Worm (Caenorhabditis elegans): ENCODE measurements around the gene T06D4.2.

T06D4.2 gene

ce11 chrII:3376789-3377188, 8.9 kb downstream of the T06D4.2 start, which contains the start of gene bath-9:
TSS of gene bath-9 (plus strand) at chrII:3377089.
- peak; percentile 8 for TF ChIP-seq nhr-2 (tag; optimal IDR thresholded peaks at IDR 0.05)
- TF ChIP-seq sem-2 (GFP tag; optimal IDR thresholded peaks at IDR 0.05): no peak

DNA sequence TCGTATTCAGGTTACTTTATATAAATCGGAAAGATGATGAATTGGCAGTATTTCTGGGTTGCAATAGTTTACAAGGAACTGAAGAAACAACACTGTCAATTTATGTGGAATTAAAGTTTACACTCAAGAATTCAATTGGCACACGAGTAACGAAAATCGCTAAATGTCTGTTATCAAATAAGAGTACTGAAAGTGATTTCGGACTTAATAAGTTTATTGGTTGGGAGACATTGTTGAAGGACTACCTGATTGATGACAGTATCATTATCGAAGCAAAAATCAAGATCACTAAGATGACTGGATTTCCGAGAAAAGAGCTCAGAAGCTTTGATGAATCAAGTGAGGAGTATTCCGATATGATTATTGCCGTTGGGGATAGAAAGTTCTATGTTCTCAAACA, 10.4 kb downstream of the T06D4.2 start:
- TF ChIP-seq ham-2 (GFP tag; optimal IDR thresholded peaks at IDR 0.05) (no peak), bed-3 (GFP tag; optimal IDR thresholded peaks at IDR 0.05) (no peak), ztf-11 (tag; optimal IDR thresholded peaks at IDR 0.05) (no peak), sptf-1 (tag; optimal IDR thresholded peaks at IDR 0.05) (no peak), lsy-2 (tag; optimal IDR thresholded peaks at IDR 0.05) (no peak), unc-62 (GFP tag; optimal IDR thresholded peaks at IDR 0.05) (no peak), drap-1 (GFP tag; optimal IDR thresholded peaks at IDR 0.05) (no peak), unc-39 (tag; optimal IDR thresholded peaks at IDR 0.05) (no peak), M03D4.4 (tag; optimal IDR thresholded peaks at IDR 0.05) (no peak), sem-2 (GFP tag; optimal IDR thresholded peaks at IDR 0.05) (no peak), nhr-28 (tag; optimal IDR thresholded peaks at IDR 0.05) (no peak), nhr-76 (tag; optimal IDR thresholded peaks at IDR 0.05) (no peak), pha-4 (tag; optimal IDR thresholded peaks at IDR 0.05) (no peak), elt-1 (tag; optimal IDR thresholded peaks at IDR 0.05; ENCODE audit: borderline replicate concordance, insufficient read depth) (no peak), hlh-1 (tag; optimal IDR thresholded peaks at IDR 0.05) (no peak)

DNA sequence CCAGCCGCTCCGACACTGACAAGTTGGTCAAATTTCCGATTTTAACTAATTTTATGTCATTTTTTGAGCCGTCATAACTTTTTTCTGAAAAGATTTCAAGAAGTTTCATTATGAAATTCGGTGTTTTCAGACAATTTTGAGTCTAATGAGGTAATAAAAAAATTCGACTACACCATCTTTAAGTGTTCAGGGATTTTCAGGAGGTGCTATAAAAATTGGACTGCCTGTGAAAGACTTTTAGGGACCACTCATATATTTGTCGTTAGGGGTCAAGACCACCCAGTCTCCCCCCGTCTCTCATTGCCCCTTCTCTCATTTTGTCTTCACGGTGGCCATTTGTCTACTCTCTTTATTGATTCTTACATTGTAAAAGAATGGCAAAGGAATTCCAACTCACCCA, 10.9 kb downstream of the T06D4.2 start, which contains the start of gene bath-10:
Gene bath-10 (plus strand): TSS at position 301 of the 400 bp plus-strand sequence.
- TF ChIP-seq unc-39 (tag; optimal IDR thresholded peaks at IDR 0.05) (no peak), nhr-2 (tag; optimal IDR thresholded peaks at IDR 0.05) (peak; percentile 22), drap-1 (GFP tag; optimal IDR thresholded peaks at IDR 0.05) (no peak)

ce11 chrII:3373875-3374274, 11.8 kb downstream of the T06D4.2 start:
- no peak for TF ChIP-seq drap-1 (GFP tag; optimal IDR thresholded peaks at IDR 0.05)
- TF ChIP-seq ztf-11 (tag; optimal IDR thresholded peaks at IDR 0.05): no peak
- no peak for TF ChIP-seq elt-3 (tag; optimal IDR thresholded peaks at IDR 0.05)
- TF ChIP-seq ces-1 (GFP tag; optimal IDR thresholded peaks at IDR 0.05): peak; percentile 77
- TF ChIP-seq ceh-43 (GFP tag; optimal IDR thresholded peaks at IDR 0.05): no peak
- TF ChIP-seq zip-8 (tag; optimal IDR thresholded peaks at IDR 0.05): no peak

DNA sequence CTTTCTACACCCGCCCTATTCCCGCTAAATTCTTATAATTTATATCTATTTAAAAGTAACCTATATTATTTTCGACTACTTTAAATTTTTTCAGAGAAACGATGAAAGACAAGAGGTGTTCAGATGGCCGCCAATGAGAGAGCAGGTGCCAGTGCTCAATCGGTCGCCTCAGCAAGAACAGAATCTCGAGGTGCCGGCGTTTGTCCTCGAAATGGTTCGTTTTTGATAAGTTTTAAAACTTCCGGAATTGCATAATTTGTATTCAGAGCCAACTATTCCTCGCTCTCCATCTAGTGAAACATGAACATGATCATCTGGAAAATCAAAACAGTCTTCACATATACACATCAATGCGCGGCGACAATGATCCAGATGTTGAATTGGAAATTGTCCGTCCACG, 14.7 kb downstream of the T06D4.2 start, which contains the start of gene bath-23:
Gene bath-23 (plus strand): TSS at position 301 of the 400 bp plus-strand sequence.
- no peak for TF ChIP-seq lin-13 (tag; optimal IDR thresholded peaks at IDR 0.05)
- TF ChIP-seq zip-8 (tag; optimal IDR thresholded peaks at IDR 0.05): no peak
- no peak for TF ChIP-seq elt-3 (tag; optimal IDR thresholded peaks at IDR 0.05)
- no peak for TF ChIP-seq mab-5 (tag; optimal IDR thresholded peaks at IDR 0.05)
- no peak for TF ChIP-seq nhr-12 (tag; optimal IDR thresholded peaks at IDR 0.05)
- no peak for TF ChIP-seq nhr-237 (tag; optimal IDR thresholded peaks at IDR 0.05)
- TF ChIP-seq nhr-2 (tag; optimal IDR thresholded peaks at IDR 0.05): no peak
- no peak for TF ChIP-seq unc-39 (tag; optimal IDR thresholded peaks at IDR 0.05)
- no peak for TF ChIP-seq ceh-83 (GFP tag; optimal IDR thresholded peaks at IDR 0.05)
- no peak for TF ChIP-seq M03D4.4 (tag; optimal IDR thresholded peaks at IDR 0.05)
- TF ChIP-seq ham-2 (GFP tag; optimal IDR thresholded peaks at IDR 0.05): no peak
- TF ChIP-seq blmp-1 (tag; optimal IDR thresholded peaks at IDR 0.05): no peak
- TF ChIP-seq drap-1 (GFP tag; optimal IDR thresholded peaks at IDR 0.05): no peak
- no peak for TF ChIP-seq hlh-1 (tag; optimal IDR thresholded peaks at IDR 0.05)

- TF ChIP-seq lsy-2 (tag; optimal IDR thresholded peaks at IDR 0.05) (peak; percentile 87), ztf-11 (tag; optimal IDR thresholded peaks at IDR 0.05) (no peak)
Measured at ce11 chrII:3370061-3370460, 15.6 kb downstream of the T06D4.2 start, which contains the start of gene Y49F6C.8. TSS of gene Y49F6C.8 (minus strand) at chrII:3370111.

DNA sequence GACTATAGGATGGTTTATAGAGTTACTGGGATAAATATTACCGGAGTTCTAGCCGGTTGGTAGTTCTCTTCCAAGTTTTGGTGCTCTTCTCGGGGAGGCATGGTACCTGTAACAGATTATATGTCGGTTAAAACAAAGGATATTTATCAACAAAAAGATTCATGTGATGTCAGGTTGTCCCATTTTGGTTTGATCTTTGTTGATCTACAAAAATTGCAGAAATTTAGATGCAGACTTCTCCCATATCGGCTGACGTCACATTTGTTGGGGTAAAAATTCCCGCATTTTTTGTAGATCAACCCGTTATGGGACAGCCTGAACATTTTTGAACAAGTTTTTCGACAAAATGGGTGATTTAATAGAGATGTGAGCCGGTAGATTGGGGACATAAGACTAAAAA, 17.6 kb downstream of the T06D4.2 start, which contains the start of gene Y49F6C.7:
Gene Y49F6C.7 (minus strand): TSS at position 101 of the 400 bp plus-strand sequence.
- no peak for TF ChIP-seq zip-8 (tag; optimal IDR thresholded peaks at IDR 0.05)
- no peak for TF ChIP-seq tbx-8 (GFP tag; optimal IDR thresholded peaks at IDR 0.05)
- TF ChIP-seq ham-2 (GFP tag; optimal IDR thresholded peaks at IDR 0.05): no peak
- no peak for TF ChIP-seq sem-2 (GFP tag; optimal IDR thresholded peaks at IDR 0.05)
- no peak for TF ChIP-seq ceh-43 (GFP tag; optimal IDR thresholded peaks at IDR 0.05)
- no peak for TF ChIP-seq M03D4.4 (tag; optimal IDR thresholded peaks at IDR 0.05)
- no peak for TF ChIP-seq ztf-11 (tag; optimal IDR thresholded peaks at IDR 0.05)
- TF ChIP-seq lin-32 (GFP tag; optimal IDR thresholded peaks at IDR 0.05): no peak
- no peak for TF ChIP-seq nhr-76 (tag; optimal IDR thresholded peaks at IDR 0.05)
- no peak for TF ChIP-seq elt-1 (tag; optimal IDR thresholded peaks at IDR 0.05; ENCODE audit: borderline replicate concordance, insufficient read depth)
- no peak for TF ChIP-seq ceh-83 (GFP tag; optimal IDR thresholded peaks at IDR 0.05)
- no peak for TF ChIP-seq ceh-39 (tag; optimal IDR thresholded peaks at IDR 0.05)
- no peak for TF ChIP-seq mls-2 (tag; optimal IDR thresholded peaks at IDR 0.05)
- no peak for TF ChIP-seq unc-120 (tag; optimal IDR thresholded peaks at IDR 0.05; ENCODE audit: poor library complexity, severe bottlenecking)
- no peak for TF ChIP-seq bed-3 (GFP tag; optimal IDR thresholded peaks at IDR 0.05)
- TF ChIP-seq lsy-2 (tag; optimal IDR thresholded peaks at IDR 0.05): no peak
- no peak for TF ChIP-seq unc-62 (GFP tag; optimal IDR thresholded peaks at IDR 0.05)
- no peak for TF ChIP-seq mab-5 (tag; optimal IDR thresholded peaks at IDR 0.05)
- TF ChIP-seq mep-1 (tag; optimal IDR thresholded peaks at IDR 0.05): no peak
